Fruit fly (Drosophila melanogaster): ENCODE measurements around the gene Tbc1d8-9.

Gene Tbc1d8-9

DNA sequence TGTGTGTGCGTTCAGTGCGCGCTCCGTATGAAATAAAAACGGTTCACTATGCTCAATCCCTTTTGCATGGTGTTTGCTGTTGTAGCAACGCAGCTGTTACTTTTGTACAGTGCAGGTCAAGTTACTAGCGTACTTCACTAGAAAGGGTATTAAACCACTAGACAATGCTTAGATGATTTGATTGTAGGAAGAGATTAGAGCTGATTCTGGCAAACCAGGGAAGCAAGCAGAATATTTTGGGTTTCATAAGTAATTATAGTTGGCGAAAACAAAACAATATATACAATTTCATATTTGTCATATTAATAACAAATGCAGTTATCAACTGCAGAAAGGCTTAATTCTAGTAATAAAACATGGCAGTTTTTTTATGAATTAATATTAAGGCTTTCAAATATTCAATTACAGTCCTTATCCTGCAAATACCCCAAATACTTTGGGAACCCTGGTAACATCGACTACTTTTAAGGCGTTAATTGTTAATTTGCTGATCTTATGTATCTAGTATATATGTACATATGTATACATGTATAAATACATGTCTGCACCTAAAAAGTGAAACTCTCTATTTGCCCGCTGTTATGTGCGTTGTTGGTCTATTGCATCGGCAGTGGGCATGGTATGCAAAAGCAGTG lies 3.8 kb upstream of the Tbc1d8-9 start (continued):
- TF ChIP-seq Dll (GFP tag; IDR thresholded peaks at IDR 0.05; ENCODE audit: partially characterized antibody) (no peak), ATbp (GFP tag; optimal IDR thresholded peaks at IDR 0.05) (peak; percentile 47), CG7839 (tag; optimal IDR thresholded peaks at IDR 0.05) (peak; percentile 78), CG14441 (GFP tag; IDR thresholded peaks at IDR 0.05) (no peak), CG6654 (GFP tag; optimal IDR thresholded peaks at IDR 0.05) (peak; percentile 6), CG11696 (GFP tag; IDR thresholded peaks at IDR 0.05) (peak; percentile 92), fru (optimal IDR thresholded peaks at IDR 0.05) (no peak), jumu (GFP tag; optimal IDR thresholded peaks at IDR 0.05) (no peak), CG6175 (GFP tag; IDR thresholded peaks at IDR 0.05) (no peak), kay (GFP tag; optimal IDR thresholded peaks at IDR 0.05) (no peak), CG15479 (GFP tag; optimal IDR thresholded peaks at IDR 0.05) (no peak), ci (GFP tag; IDR thresholded peaks at IDR 0.05) (peak; percentile 59; the same call in 2 of the 3 replicates), kni (GFP tag; optimal IDR thresholded peaks at IDR 0.05) (no peak), CG4282 (GFP tag; optimal IDR thresholded peaks at IDR 0.05) (no peak), Nf-YA (GFP tag; IDR thresholded peaks at IDR 0.05) (0 out of 2 replicates have a peak, but pooled peaks have one; percentile 17), chn (GFP tag; optimal IDR thresholded peaks at IDR 0.05) (peak; percentile 54), sisA (GFP tag; IDR thresholded peaks at IDR 0.05) (peak; percentile 44; the same call in 1 of the 2 replicates), CG33557 (GFP tag; optimal IDR thresholded peaks at IDR 0.05) (no peak), CG18764 (GFP tag; optimal IDR thresholded peaks at IDR 0.05) (peak; percentile 23), Bdp1 (GFP tag; optimal IDR thresholded peaks at IDR 0.05) (peak; percentile 20), MTF-1 (GFP tag; optimal IDR thresholded peaks at IDR 0.05; ENCODE audit: borderline replicate concordance) (peak; percentile 22), ato (GFP tag; IDR thresholded peaks at IDR 0.05; ENCODE audit: partially characterized antibody) (no peak), CG15269 (tag; optimal IDR thresholded peaks at IDR 0.05) (no peak), CG32532 (GFP tag; IDR thresholded peaks at IDR 0.05) (peak; percentile 55; the same call in 1 of the 2 replicates), CG30403 (GFP tag; optimal IDR thresholded peaks at IDR 0.05) (peak; percentile 68), HLH3B (GFP tag; IDR thresholded peaks at IDR 0.05) (peak; percentile 59; the same call in 1 of the 2 replicates), grau (tag; optimal IDR thresholded peaks at IDR 0.05) (peak; percentile 57), otp (GFP tag; IDR thresholded peaks at IDR 0.05) (0 out of 3 replicates have a peak, but pooled peaks have one; percentile 59), Hmx (GFP tag; optimal IDR thresholded peaks at IDR 0.05) (no peak), usp (GFP tag; optimal IDR thresholded peaks at IDR 0.05) (no peak), CrebB (tag; optimal IDR thresholded peaks at IDR 0.05) (no peak), CG1233 (GFP tag; optimal IDR thresholded peaks at IDR 0.05) (peak; percentile 3), CG9932 (GFP tag; IDR thresholded peaks at IDR 0.05) (0 out of 2 replicates have a peak, but pooled peaks have one; percentile 9), CG4404 (GFP tag; IDR thresholded peaks at IDR 0.05) (no peak), Fer3 (tag; optimal IDR thresholded peaks at IDR 0.05) (peak; percentile 3), crp (GFP tag; optimal IDR thresholded peaks at IDR 0.05) (peak in 1 of 2 experiments; percentile 5), CG2199 (GFP tag; IDR thresholded peaks at IDR 0.05) (peak; percentile 25; the same call in 2 of the 3 replicates), Lpt (GFP tag; optimal IDR thresholded peaks at IDR 0.05) (no peak), CG11504 (tag; optimal IDR thresholded peaks at IDR 0.05) (peak; percentile 78), vfl (GFP tag; optimal IDR thresholded peaks at IDR 0.05) (peak; percentile 6), CG8290 (GFP tag; optimal IDR thresholded peaks at IDR 0.05) (no peak), CG8290 (tag; optimal IDR thresholded peaks at IDR 0.05) (peak in 1 of 2 experiments; percentile 68), dpn (GFP tag; optimal IDR thresholded peaks at IDR 0.05) (peak; percentile 58), PHDP (tag; optimal IDR thresholded peaks at IDR 0.05) (peak; percentile 44), gfzf (GFP tag; optimal IDR thresholded peaks at IDR 0.05) (no peak), H2.0 (GFP tag; IDR thresholded peaks at IDR 0.05) (peak; percentile 53; the same call in 1 of the 2 replicates), Mad (GFP tag; optimal IDR thresholded peaks at IDR 0.05) (peak; percentile 29), slp2 (GFP tag; optimal IDR thresholded peaks at IDR 0.05) (peak; percentile 30), bcd (GFP tag; optimal IDR thresholded peaks at IDR 0.05) (peak; percentile 49), salm (tag; optimal IDR thresholded peaks at IDR 0.05) (no peak)
